Fruit fly (Drosophila melanogaster) whole organism, embryonic: ENCODE results near the gene CG32369.

Source experiments
- B-H1 ChIP-seq: fragments of 200-800 bp; sonication (Bioruptor generic); IDR thresholded peaks from 3 replicates; pipeline ENCODE4 v1.3.6; 2022; ENCODE audit warnings: missing biosample characterization, missing genetic modification characterization
- CG10543 ChIP-seq: fragments of 200-800 bp; sonication (Bioruptor generic); optimal IDR thresholded peaks from 3 replicates; lab custom pipeline; 2017; ENCODE audit warnings: missing biosample characterization, mild to moderate bottlenecking, missing genetic modification characterization, moderate library complexity
- CG10654 ChIP-seq: fragments of 200-800 bp; sonication (Bioruptor generic); optimal IDR thresholded peaks from 2 replicates; lab custom pipeline; 2016; ENCODE audit warnings: missing biosample characterization, missing genetic modification characterization
- CG11085 ChIP-seq: fragments of 200-800 bp; sonication (Bioruptor generic); IDR thresholded peaks from 2 replicates; pipeline ENCODE4 v1.3.6; 2022; ENCODE audit warnings: missing biosample characterization, missing genetic modification characterization
- CG11696 ChIP-seq: fragments of 200-800 bp; sonication (Bioruptor generic); IDR thresholded peaks from 2 replicates; pipeline ENCODE4 v1.3.6; 2022; ENCODE audit warnings: missing biosample characterization, missing genetic modification characterization
- CG12744 ChIP-seq: fragments of 200-800 bp; sonication (Bioruptor generic); optimal IDR thresholded peaks from 2 replicates; lab custom pipeline; 2016; ENCODE audit warnings: missing biosample characterization, missing genetic modification characterization
- CG13296 ChIP-seq: fragments of 200-800 bp; sonication (Bioruptor generic); optimal IDR thresholded peaks from 3 replicates; lab custom pipeline; 2018; ENCODE audit warnings: missing biosample characterization, mild to moderate bottlenecking, missing genetic modification characterization
- CG13624 ChIP-seq: fragments of 200-800 bp; sonication (Bioruptor generic); optimal IDR thresholded peaks from 2 replicates; lab custom pipeline; 2016; ENCODE audit warnings: missing biosample characterization, missing genetic modification characterization
- CG14441 ChIP-seq: fragments of 200-800 bp; sonication (Bioruptor generic); IDR thresholded peaks from 2 replicates; pipeline ENCODE4 v1.3.6; 2022; ENCODE audit warnings: missing biosample characterization, missing genetic modification characterization
- CG15269 ChIP-seq: fragments of 200-800 bp; sonication (Bioruptor generic); optimal IDR thresholded peaks from 2 replicates; lab custom pipeline; 2018; ENCODE audit warnings: missing biosample characterization, mild to moderate bottlenecking, missing genetic modification characterization, moderate library complexity
- CG16813 ChIP-seq: fragments of 200-800 bp; sonication (Bioruptor generic); IDR thresholded peaks from 3 replicates; pipeline ENCODE4 v1.3.6; 2022; ENCODE audit warnings: missing biosample characterization, missing genetic modification characterization; ENCODE audit not compliant: partially characterized antibody
- CG17359 ChIP-seq: fragments of 200-800 bp; sonication (Bioruptor generic); optimal IDR thresholded peaks from 3 replicates; lab custom pipeline; 2018; ENCODE audit warnings: missing biosample characterization, mild to moderate bottlenecking, missing genetic modification characterization, moderate library complexity
- CG30403 ChIP-seq: fragments of 200-800 bp; sonication (Bioruptor generic); optimal IDR thresholded peaks from 3 replicates; lab custom pipeline; 2016; ENCODE audit warnings: missing biosample characterization, missing genetic modification characterization
- CG30431 ChIP-seq: fragments of 200-800 bp; sonication (Bioruptor generic); optimal IDR thresholded peaks from 2 replicates; lab custom pipeline; 2017; ENCODE audit warnings: missing biosample characterization, missing genetic modification characterization
- CG7271 ChIP-seq: fragments of 200-800 bp; sonication (Bioruptor generic); optimal IDR thresholded peaks from 2 replicates; lab custom pipeline; 2018; ENCODE audit warnings: missing biosample characterization, mild to moderate bottlenecking, missing genetic modification characterization, moderate library complexity
- CG8478 ChIP-seq: fragments of >200 bp; optimal IDR thresholded peaks from 2 replicates; lab custom pipeline; 2018
- Deaf1 ChIP-seq: fragments of 200-800 bp; optimal IDR thresholded peaks from 3 replicates; lab custom pipeline; 2019; ENCODE audit warnings: missing biosample characterization, mild to moderate bottlenecking, missing genetic modification characterization, moderate library complexity
- Dip2 ChIP-seq: fragments of 200-800 bp; sonication (Bioruptor generic); IDR thresholded peaks from 2 replicates; pipeline ENCODE4 v1.3.6; 2022; ENCODE audit warnings: missing biosample characterization, missing genetic modification characterization
- Drgx ChIP-seq: fragments of 200-800 bp; sonication (Bioruptor generic); IDR thresholded peaks from 2 replicates; pipeline ENCODE4 v1.3.6; 2022; ENCODE audit warnings: missing biosample characterization, missing genetic modification characterization
- H15 ChIP-seq: fragments of 200-800 bp; sonication (Bioruptor generic); IDR thresholded peaks from 3 replicates; pipeline ENCODE4 v1.3.6; 2022; ENCODE audit warnings: missing biosample characterization, missing genetic modification characterization
- Hmr ChIP-seq: fragments of 200-800 bp; sonication (Bioruptor generic); optimal IDR thresholded peaks from 3 replicates; lab custom pipeline; 2017; ENCODE audit warnings: mild to moderate bottlenecking, missing biosample characterization, missing genetic modification reagents, missing genetic modification characterization
- Max ChIP-seq: fragments of 200-800 bp; sonication (Bioruptor generic); optimal IDR thresholded peaks from 2 replicates; lab custom pipeline; 2016; ENCODE audit warnings: missing biosample characterization, mild to moderate bottlenecking, missing genetic modification characterization
- Meics ChIP-seq: fragments of 200-800 bp; sonication (Bioruptor generic); optimal IDR thresholded peaks from 2 replicates; lab custom pipeline; 2017; ENCODE audit warnings: missing biosample characterization, mild to moderate bottlenecking, missing genetic modification characterization
- NK7.1 ChIP-seq: fragments of 200-800 bp; sonication (Bioruptor generic); optimal IDR thresholded peaks from 3 replicates; lab custom pipeline; 2016; ENCODE audit warnings: missing biosample characterization, missing genetic modification characterization
- Pdp1 ChIP-seq, 2 experiments: fragments of 200-800 bp; sonication (Bioruptor generic); optimal IDR thresholded peaks; 3 replicates each; lab custom pipeline; 2016; ENCODE audit warnings: missing biosample characterization in 2 of 2, missing genetic modification characterization in 2 of 2, mild to moderate bottlenecking in 1 of 2, moderate library complexity in 1 of 2
- Side ChIP-seq: fragments of 200-800 bp; sonication (Bioruptor generic); optimal IDR thresholded peaks from 2 replicates; lab custom pipeline; 2016; ENCODE audit warnings: missing biosample characterization, missing genetic modification characterization
- Sox102F ChIP-seq: fragments of 200-800 bp; sonication (Bioruptor generic); optimal IDR thresholded peaks from 2 replicates; lab custom pipeline; 2018; ENCODE audit warnings: missing biosample characterization, mild to moderate bottlenecking, missing genetic modification characterization, moderate library complexity
- Sry-β ChIP-seq: fragments of 200-800 bp; sonication (Bioruptor generic); optimal IDR thresholded peaks from 2 replicates; lab custom pipeline; 2018; ENCODE audit warnings: missing biosample characterization, mild to moderate bottlenecking, missing genetic modification characterization, moderate library complexity
- ash1 ChIP-seq: fragments of 200-800 bp; sonication (Bioruptor generic); optimal IDR thresholded peaks from 2 replicates; lab custom pipeline; 2018; ENCODE audit warnings: missing biosample characterization, mild to moderate bottlenecking, missing genetic modification characterization
- btn ChIP-seq: fragments of 200-800 bp; sonication (Bioruptor generic); optimal IDR thresholded peaks from 2 replicates; lab custom pipeline; 2016; ENCODE audit warnings: missing biosample characterization, missing genetic modification characterization
- cad ChIP-seq: fragments of >200 bp; optimal IDR thresholded peaks from 2 replicates; lab custom pipeline; 2017; ENCODE audit warnings: missing biosample characterization, missing genetic modification characterization
- cas ChIP-seq: fragments of 200-800 bp; sonication (Bioruptor generic); IDR thresholded peaks from 2 replicates; pipeline ENCODE4 v1.3.6; 2022; ENCODE audit warnings: missing biosample characterization, missing genetic modification characterization
- en ChIP-seq: fragments of 200-800 bp; sonication (Bioruptor generic); optimal IDR thresholded peaks from 2 replicates; lab custom pipeline; 2016; ENCODE audit warnings: missing biosample characterization, missing genetic modification characterization
- esg ChIP-seq: fragments of 200-800 bp; sonication (Bioruptor generic); conservative IDR thresholded peaks from 2 replicates; pipeline ENCODE4 v1.3.6; 2022; ENCODE audit warnings: missing biosample characterization, missing genetic modification characterization
- exex ChIP-seq: fragments of 200-800 bp; sonication (Bioruptor generic); optimal IDR thresholded peaks from 4 replicates; lab custom pipeline; 2018; ENCODE audit warnings: missing biosample characterization, mild to moderate bottlenecking, missing genetic modification characterization, moderate library complexity
- fd102C ChIP-seq: fragments of 200-800 bp; sonication (Bioruptor generic); optimal IDR thresholded peaks from 2 replicates; lab custom pipeline; 2018; ENCODE audit warnings: missing biosample characterization, mild to moderate bottlenecking, missing genetic modification characterization, moderate library complexity
- grn ChIP-seq: fragments of 200-800 bp; sonication (Bioruptor generic); optimal IDR thresholded peaks from 3 replicates; lab custom pipeline; 2017; ENCODE audit warnings: missing biosample characterization, missing genetic modification characterization
- lab ChIP-seq: fragments of 200-800 bp; sonication (Bioruptor generic); optimal IDR thresholded peaks from 3 replicates; lab custom pipeline; 2017; ENCODE audit warnings: missing biosample characterization, missing genetic modification characterization, mild to moderate bottlenecking, moderate library complexity, missing genetic modification reagents
- lmd ChIP-seq: fragments of 200-800 bp; sonication (Bioruptor generic); IDR thresholded peaks from 2 replicates; pipeline ENCODE4 v1.3.6; 2022; ENCODE audit warnings: missing biosample characterization, missing genetic modification characterization
- maf-S ChIP-seq: fragments of 200-800 bp; sonication (Bioruptor generic); optimal IDR thresholded peaks from 2 replicates; lab custom pipeline; 2016; ENCODE audit warnings: missing biosample characterization, missing genetic modification characterization
- mirr ChIP-seq: fragments of 200-800 bp; sonication (Bioruptor generic); optimal IDR thresholded peaks from 3 replicates; lab custom pipeline; 2018; ENCODE audit warnings: missing biosample characterization, mild to moderate bottlenecking, missing genetic modification characterization
- oc ChIP-seq: fragments of 200-800 bp; sonication (Bioruptor generic); optimal IDR thresholded peaks from 2 replicates; lab custom pipeline; 2018; ENCODE audit warnings: missing biosample characterization, mild to moderate bottlenecking, missing genetic modification characterization, moderate library complexity
- pros ChIP-seq: fragments of 200-800 bp; sonication (Bioruptor generic); optimal IDR thresholded peaks from 3 replicates; lab custom pipeline; 2019; ENCODE audit warnings: missing biosample characterization, mild to moderate bottlenecking, missing genetic modification characterization, moderate library complexity
- schlank ChIP-seq: fragments of 200-800 bp; sonication (Bioruptor generic); optimal IDR thresholded peaks from 2 replicates; lab custom pipeline; 2018; ENCODE audit warnings: missing biosample characterization, mild to moderate bottlenecking, missing genetic modification characterization
- scrt ChIP-seq: fragments of 200-800 bp; sonication (Bioruptor generic); optimal IDR thresholded peaks from 2 replicates; lab custom pipeline; 2018; ENCODE audit warnings: missing biosample characterization, mild to moderate bottlenecking, missing genetic modification characterization, moderate library complexity
- so ChIP-seq: fragments of 200-800 bp; sonication (Bioruptor generic); IDR thresholded peaks from 3 replicates; pipeline ENCODE4 v1.3.6; 2022; ENCODE audit warnings: missing biosample characterization, missing genetic modification characterization
- tup ChIP-seq: fragments of 200-800 bp; sonication (Bioruptor generic); optimal IDR thresholded peaks from 2 replicates; lab custom pipeline; 2016; ENCODE audit warnings: missing biosample characterization, mild to moderate bottlenecking, missing genetic modification characterization, moderate library complexity

Gene CG32369

DNA sequence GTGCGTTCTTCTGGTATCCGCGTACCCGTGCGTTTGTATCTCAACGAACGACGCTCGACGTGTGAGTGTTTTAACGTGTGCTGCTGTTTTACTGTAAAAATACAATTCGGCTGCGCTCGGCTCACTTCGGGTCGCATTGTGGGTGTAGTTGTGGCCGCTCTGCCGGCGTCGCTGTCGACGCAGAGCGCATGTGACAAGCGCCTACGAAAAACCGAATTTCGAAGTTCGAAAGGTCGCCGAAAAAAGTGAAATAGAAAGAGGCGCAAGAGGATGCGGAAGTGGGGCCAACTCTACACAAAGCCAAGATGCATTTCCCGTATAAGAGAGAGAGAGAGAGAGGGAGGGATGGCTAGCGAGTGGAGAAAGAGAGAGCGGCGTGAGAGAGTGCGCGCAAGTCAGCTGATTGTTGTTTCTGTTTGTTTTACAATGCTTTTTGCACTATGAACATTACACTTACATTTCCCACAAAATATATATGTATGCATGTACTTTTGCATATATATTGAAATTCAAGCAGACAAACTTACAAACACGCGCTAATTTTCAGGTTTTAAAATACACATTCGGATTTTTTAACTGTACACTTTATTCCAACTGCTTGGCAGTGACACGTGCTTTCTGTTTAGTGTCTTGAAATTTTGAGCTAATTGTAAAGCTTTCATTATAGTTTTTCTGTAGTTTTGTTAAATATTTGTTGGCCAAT is 45.3 kb upstream of the CG32369 start (continued):
- peak; percentile 37 for TF ChIP-seq Hmr (GFP tag; lab: Kevin White, UChicago)
- no peak for TF ChIP-seq maf-S (GFP tag; lab: Kevin White, UChicago)
- no peak for TF ChIP-seq esg (GFP tag; lab: Robert Waterston, UW)
- no peak for TF ChIP-seq Max
- peak in 1 of 2 experiments; percentile 51 for TF ChIP-seq Pdp1 (GFP tag; optimal IDR thresholded peaks at IDR 0.05; lab: Kevin White, UChicago)
- TF ChIP-seq NK7.1 = peak; percentile 30
- TF ChIP-seq CG8478 (lab: Kevin White, UChicago) = no peak
- peak; percentile 51 for TF ChIP-seq Sry-β
- peak; percentile 94 for TF ChIP-seq lab (GFP tag; lab: Kevin White, UChicago)
- peak; percentile 57 for TF ChIP-seq oc (tag; lab: Kevin White, UChicago)
- TF ChIP-seq mirr = peak; percentile 95
- TF ChIP-seq schlank = peak; percentile 51
- peak; percentile 11 for TF ChIP-seq fd102C
- no peak for TF ChIP-seq tup (GFP tag; lab: Kevin White, UChicago)
- TF ChIP-seq CG16813 (GFP tag; lab: Robert Waterston, UW) = no peak
- no peak for TF ChIP-seq CG11696 (GFP tag; lab: Robert Waterston, UW)
- TF ChIP-seq lmd = no peak
- no peak; the same call in 2 of the 3 replicates for TF ChIP-seq B-H1
- no peak for TF ChIP-seq CG30403
- TF ChIP-seq pros (GFP tag; lab: Kevin White, UChicago) = peak; percentile 46
- TF ChIP-seq CG7271 = peak; percentile 74
- no peak for TF ChIP-seq H15 (GFP tag; lab: Robert Waterston, UW)
- no peak for TF ChIP-seq cas (GFP tag; lab: Robert Waterston, UW)
- peak; percentile 69 for TF ChIP-seq scrt (GFP tag; lab: Kevin White, UChicago)
- TF ChIP-seq CG14441 (GFP tag; lab: Robert Waterston, UW) = no peak
- TF ChIP-seq CG12744 (GFP tag; lab: Kevin White, UChicago) = no peak
- peak; percentile 48 for TF ChIP-seq btn (GFP tag; lab: Kevin White, UChicago)
- no peak for TF ChIP-seq Drgx (GFP tag; lab: Robert Waterston, UW)
- no peak for TF ChIP-seq en (GFP tag; lab: Kevin White, UChicago)
- peak; percentile 14 for TF ChIP-seq Sox102F (GFP tag; lab: Kevin White, UChicago)
- peak; percentile 7; the same call in 1 of the 3 replicates for TF ChIP-seq so (GFP tag; lab: Robert Waterston, UW)
- TF ChIP-seq cad (GFP tag; lab: Kevin White, UChicago) = no peak
- peak; percentile 100 for TF ChIP-seq Deaf1
- peak; percentile 61 for TF ChIP-seq exex (tag; lab: Kevin White, UChicago)
- peak; percentile 76 for TF ChIP-seq CG10543
- TF ChIP-seq CG17359 (tag; lab: Kevin White, UChicago) = peak; percentile 80
- no peak for TF ChIP-seq CG30431 (GFP tag; lab: Kevin White, UChicago)
- peak; percentile 74 for TF ChIP-seq ash1 (GFP tag; lab: Kevin White, UChicago)
- TF ChIP-seq grn (GFP tag; lab: Kevin White, UChicago) = peak; percentile 13
- TF ChIP-seq Side (GFP tag; lab: Kevin White, UChicago) = peak; percentile 30
- TF ChIP-seq CG10654 (GFP tag; lab: Kevin White, UChicago) = no peak
- TF ChIP-seq CG13296 = peak; percentile 95
- no peak for TF ChIP-seq Dip2 (GFP tag; lab: Robert Waterston, UW)
- TF ChIP-seq CG13624 (GFP tag; lab: Kevin White, UChicago) = no peak
- TF ChIP-seq CG11085 (GFP tag; lab: Robert Waterston, UW) = no peak
- TF ChIP-seq Meics (GFP tag; lab: Kevin White, UChicago) = peak; percentile 70
- TF ChIP-seq CG15269 (tag; lab: Kevin White, UChicago) = peak; percentile 58
